Worm (Caenorhabditis elegans): Measurements from ENCODE around the gene Y68A4A.10.

DNA sequence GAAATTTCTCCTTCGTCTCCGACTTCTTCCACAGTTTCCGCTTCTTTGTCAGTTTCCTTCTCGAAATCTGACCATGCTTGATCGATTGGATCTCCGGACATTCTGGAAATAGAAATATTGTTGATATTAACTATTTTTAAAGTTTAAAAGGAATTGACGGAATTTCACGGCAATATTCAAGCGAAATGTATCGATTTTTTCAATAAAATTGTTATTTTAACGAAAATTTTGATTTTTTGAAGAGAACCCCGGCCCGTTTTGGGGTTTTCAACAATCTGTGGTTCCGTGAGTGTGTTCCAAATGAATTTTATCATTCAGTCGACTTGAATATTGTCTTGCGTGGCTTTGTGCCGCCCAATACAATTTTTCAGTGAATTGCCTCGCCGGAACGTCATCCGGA, 44.8 kb upstream of the Y68A4A.10 start, which contains the start of gene F40D4.13:
- TF ChIP-seq egl-43 (GFP tag; IDR thresholded peaks at IDR 0.05) (no peak), daf-16 (GFP tag; optimal IDR thresholded peaks at IDR 0.05) (no peak), daf-16 (tag; optimal IDR thresholded peaks at IDR 0.05) (no peak), mdt-29 (GFP tag; IDR thresholded peaks at IDR 0.05) (no peak), unc-62 (GFP tag; optimal IDR thresholded peaks at IDR 0.05 in 1 of 2) (no peak), unc-62 (tag; optimal IDR thresholded peaks at IDR 0.05) (no peak), F44E2.7 (GFP tag; IDR thresholded peaks at IDR 0.05) (no peak), nhr-237 (tag; optimal IDR thresholded peaks at IDR 0.05) (no peak), lin-1 (GFP tag; IDR thresholded peaks at IDR 0.05) (no peak)

All from whole organism, L4 larva.